Worm (Caenorhabditis elegans) whole organism, mixed stage, embryonic: ENCODE measurements around the gene T16G12.9.
"Not testable (repeated sequence)": the region's sequence is repeated elsewhere in the genome, so short reads cannot be mapped to it uniquely, and the experiment has no call there.

Experiments used
- elt-3 ChIP-seq: fragments of 150-350 bp; optimal IDR thresholded peaks from 2 replicates; lab custom pipeline; 2014; ENCODE audit warnings: missing biosample characterization, missing genetic modification characterization
- nhr-237 ChIP-seq: fragments of 150-350 bp; optimal IDR thresholded peaks from 2 replicates; lab custom pipeline; 2014; ENCODE audit warnings: missing biosample characterization, missing genetic modification characterization
- snpc-4 ChIP-seq: fragments of 150-350 bp; optimal IDR thresholded peaks from 2 replicates; lab custom pipeline; 2014; ENCODE audit warnings: missing biosample characterization, missing genetic modification characterization
- unc-62 ChIP-seq: fragments of 150-350 bp; optimal IDR thresholded peaks from 2 replicates; lab custom pipeline; 2014; ENCODE audit warnings: missing biosample characterization, missing genetic modification reagents, missing genetic modification characterization
- ztf-11 ChIP-seq: fragments of 150-350 bp; optimal IDR thresholded peaks from 2 replicates; lab custom pipeline; 2014; ENCODE audit warnings: missing biosample characterization, missing genetic modification characterization

- not testable (repeated sequence) for TF ChIP-seq snpc-4; nhr-237; unc-62; ztf-11 (tag; lab: Kevin White, UChicago); elt-3 (tag; lab: Kevin White, UChicago)
Observed at ce11 chrIII:10050321-10050720, 27.7 kb downstream of the T16G12.9 start, which contains the start of gene T16G12.3.
